Worm (Caenorhabditis elegans) whole organism, mixed stage, embryonic: ENCODE measurements around the gene F35F10.7.

Source experiments
- blmp-1 ChIP-seq: fragments of 150-350 bp; optimal IDR thresholded peaks from 2 replicates; lab custom pipeline; 2014; ENCODE audit warnings: missing biosample characterization, missing genetic modification characterization
- cnd-1 ChIP-seq: fragments of 200-800 bp; sonication (Bioruptor generic); optimal IDR thresholded peaks from 2 replicates; lab custom pipeline; 2018; ENCODE audit warnings: mild to moderate bottlenecking, missing genetic modification characterization, missing compliant biosample characterization
- lsy-2 ChIP-seq: fragments of 150-350 bp; optimal IDR thresholded peaks from 2 replicates; lab custom pipeline; 2014; ENCODE audit warnings: missing biosample characterization, missing genetic modification characterization
- mep-1 ChIP-seq: fragments of 150-350 bp; optimal IDR thresholded peaks from 2 replicates; lab custom pipeline; 2017; ENCODE audit warnings: missing biosample characterization, missing genetic modification reagents, missing genetic modification characterization, inconsistent platforms
- snpc-4 ChIP-seq: fragments of 150-350 bp; optimal IDR thresholded peaks from 2 replicates; lab custom pipeline; 2014; ENCODE audit warnings: missing biosample characterization, missing genetic modification characterization
- unc-39 ChIP-seq: fragments of 150-350 bp; optimal IDR thresholded peaks from 2 replicates; lab custom pipeline; 2014; ENCODE audit warnings: missing biosample characterization, missing genetic modification characterization
- unc-62 ChIP-seq: fragments of 150-350 bp; optimal IDR thresholded peaks from 2 replicates; lab custom pipeline; 2014; ENCODE audit warnings: missing biosample characterization, missing genetic modification reagents, missing genetic modification characterization
- zip-8 ChIP-seq: fragments of 150-350 bp; optimal IDR thresholded peaks from 2 replicates; lab custom pipeline; 2014; ENCODE audit warnings: missing biosample characterization, missing genetic modification characterization
- ztf-11 ChIP-seq: fragments of 150-350 bp; optimal IDR thresholded peaks from 2 replicates; lab custom pipeline; 2014; ENCODE audit warnings: missing biosample characterization, missing genetic modification characterization

- TF ChIP-seq mep-1, result no peak
- TF ChIP-seq snpc-4 (tag; lab: Kevin White, UChicago), result no peak
- TF ChIP-seq unc-62 (GFP tag; lab: Kevin White, UChicago), result no peak
- TF ChIP-seq lsy-2 (tag; lab: Kevin White, UChicago), result no peak
- no peak for TF ChIP-seq cnd-1 (tag; lab: Kevin White, UChicago)
- TF ChIP-seq blmp-1 (tag; lab: Kevin White, UChicago), result no peak
- TF ChIP-seq ztf-11 (tag; lab: Kevin White, UChicago), result no peak
- TF ChIP-seq unc-39 (tag; lab: Kevin White, UChicago), result no peak
- TF ChIP-seq zip-8, result no peak
Observed at ce11 chrV:3301898-3302297, 14.7 kb upstream of the F35F10.7 start, which contains the start of gene srbc-1.
